Fruit fly (Drosophila melanogaster) whole organism, embryonic: Measurements from ENCODE around the gene CG32811.

Source experiments
- CG10431 ChIP-seq: fragments of 200-800 bp; sonication (Bioruptor generic); optimal IDR thresholded peaks from 3 replicates; lab custom pipeline; 2018; ENCODE audit warnings: missing biosample characterization, mild to moderate bottlenecking, missing genetic modification characterization
- CG18599 ChIP-seq: fragments of 200-800 bp; sonication (Bioruptor generic); optimal IDR thresholded peaks from 3 replicates; lab custom pipeline; 2017; ENCODE audit warnings: missing biosample characterization, missing genetic modification characterization, mild to moderate bottlenecking, moderate library complexity, missing genetic modification reagents
- CG6272 ChIP-seq: fragments of 200-800 bp; sonication (Bioruptor generic); IDR thresholded peaks from 2 replicates; pipeline ENCODE4 v1.3.6; 2022; ENCODE audit warnings: missing biosample characterization, missing genetic modification characterization
- Gug ChIP-seq: fragments of 200-800 bp; sonication (Bioruptor generic); IDR thresholded peaks from 4 replicates; pipeline ENCODE4 v1.3.6; 2022; ENCODE audit warnings: missing biosample characterization, missing genetic modification characterization
- Max ChIP-seq: fragments of 200-800 bp; sonication (Bioruptor generic); optimal IDR thresholded peaks from 2 replicates; lab custom pipeline; 2016; ENCODE audit warnings: missing biosample characterization, mild to moderate bottlenecking, missing genetic modification characterization
- Side ChIP-seq: fragments of 200-800 bp; sonication (Bioruptor generic); optimal IDR thresholded peaks from 2 replicates; lab custom pipeline; 2016; ENCODE audit warnings: missing biosample characterization, missing genetic modification characterization
- br ChIP-seq: fragments of >200 bp; optimal IDR thresholded peaks from 2 replicates; lab custom pipeline; 2017
- emc ChIP-seq: fragments of 200-800 bp; sonication (Bioruptor generic); optimal IDR thresholded peaks from 2 replicates; lab custom pipeline; 2016; ENCODE audit warnings: missing biosample characterization, missing genetic modification characterization
- fru ChIP-seq: fragments of >200 bp; optimal IDR thresholded peaks from 2 replicates; lab custom pipeline; 2017
- ftz-f1 ChIP-seq: fragments of 200-800 bp; sonication (Bioruptor generic); optimal IDR thresholded peaks from 2 replicates; lab custom pipeline; 2016; ENCODE audit warnings: missing biosample characterization, missing genetic modification characterization
- h ChIP-seq: fragments of >200 bp; optimal IDR thresholded peaks from 2 replicates; lab custom pipeline; 2017
- pum ChIP-seq: fragments of 200-800 bp; sonication (Bioruptor generic); optimal IDR thresholded peaks from 2 replicates; lab custom pipeline; 2016; ENCODE audit warnings: missing biosample characterization, missing genetic modification characterization
- so ChIP-seq: fragments of 200-800 bp; sonication (Bioruptor generic); IDR thresholded peaks from 3 replicates; pipeline ENCODE4 v1.3.6; 2022; ENCODE audit warnings: missing biosample characterization, missing genetic modification characterization
- tll ChIP-seq, 2 experiments: fragments of 200-800 bp in 1 of 2; fragments of >200 bp in 1 of 2; sonication (Bioruptor generic) in 1 of 2; optimal IDR thresholded peaks; 2 replicates each; lab custom pipeline; 2017 to 2019; ENCODE audit warnings: missing biosample characterization in 2 of 2, missing genetic modification characterization in 2 of 2, mild to moderate bottlenecking in 1 of 2, moderate library complexity in 1 of 2

- no peak for TF ChIP-seq Side (GFP tag; lab: Kevin White, UChicago)
- no peak for TF ChIP-seq CG10431 (GFP tag; lab: Kevin White, UChicago)
- no peak for TF ChIP-seq so (GFP tag; lab: Robert Waterston, UW)
- no peak for TF ChIP-seq Max (GFP tag; lab: Kevin White, UChicago)
- TF ChIP-seq CG6272 (GFP tag; lab: Robert Waterston, UW) = no peak
- no peak for TF ChIP-seq Gug (GFP tag; lab: Robert Waterston, UW)
- TF ChIP-seq ftz-f1 (GFP tag; lab: Kevin White, UChicago) = no peak
- no peak for TF ChIP-seq tll (GFP tag; optimal IDR thresholded peaks at IDR 0.05; lab: Kevin White, UChicago)
- no peak for TF ChIP-seq CG18599
- no peak for TF ChIP-seq br (lab: Kevin White, UChicago)
- TF ChIP-seq fru (lab: Kevin White, UChicago) = no peak
- TF ChIP-seq pum (GFP tag; lab: Kevin White, UChicago) = no peak
- TF ChIP-seq h (lab: Kevin White, UChicago) = no peak
- TF ChIP-seq emc (GFP tag; lab: Kevin White, UChicago) = no peak
These were observed 9.1 kb downstream of the CG32811 start for dm6 chrX:1288924-1289608.
